Fruit fly (Drosophila melanogaster) whole organism, embryonic: ENCODE measurements around the gene CG5180.
A peak's percentile ranks its signal among the peaks of the same experiment; 100 is the strongest.

Source experiments
- Awh ChIP-seq: fragments of 200-800 bp; sonication (Bioruptor generic); IDR thresholded peaks from 2 replicates; pipeline ENCODE4, ENCODE4 v1.3.6; 2022; ENCODE audit warnings: missing biosample characterization, missing genetic modification characterization
- Bteb2 ChIP-seq: fragments of 200-800 bp; sonication (Bioruptor generic); optimal IDR thresholded peaks from 2 replicates; lab custom pipeline; 2016; ENCODE audit warnings: missing biosample characterization, missing genetic modification characterization
- CG10979 ChIP-seq: fragments of 200-800 bp; sonication (Bioruptor generic); optimal IDR thresholded peaks from 2 replicates; lab custom pipeline; 2018; ENCODE audit warnings: missing biosample characterization, mild to moderate bottlenecking, missing genetic modification characterization, moderate library complexity
- CG11398 ChIP-seq: fragments of 200-800 bp; sonication (Bioruptor generic); optimal IDR thresholded peaks from 2 replicates; lab custom pipeline; 2016; ENCODE audit warnings: missing biosample characterization, missing genetic modification characterization
- CG13894 ChIP-seq: fragments of 200-800 bp; sonication (Bioruptor generic); optimal IDR thresholded peaks from 3 replicates; lab custom pipeline; 2018; ENCODE audit warnings: missing biosample characterization, mild to moderate bottlenecking, missing genetic modification characterization, moderate library complexity
- CG15011 ChIP-seq: fragments of 200-800 bp; sonication (Bioruptor generic); optimal IDR thresholded peaks from 3 replicates; lab custom pipeline; 2018; ENCODE audit warnings: missing biosample characterization, mild to moderate bottlenecking, missing genetic modification characterization
- CG17912 ChIP-seq: fragments of 200-800 bp; sonication (Bioruptor generic); optimal IDR thresholded peaks from 2 replicates; lab custom pipeline; 2018; ENCODE audit warnings: missing biosample characterization, mild to moderate bottlenecking, missing genetic modification characterization
- CG18476 ChIP-seq: fragments of 200-800 bp; sonication (Bioruptor generic); optimal IDR thresholded peaks from 2 replicates; lab custom pipeline; 2016; ENCODE audit warnings: missing biosample characterization, mild to moderate bottlenecking, missing genetic modification characterization
- CG18599 ChIP-seq: fragments of 200-800 bp; sonication (Bioruptor generic); optimal IDR thresholded peaks from 3 replicates; lab custom pipeline; 2017; ENCODE audit warnings: missing biosample characterization, missing genetic modification characterization, mild to moderate bottlenecking, moderate library complexity, missing genetic modification reagents
- CG18619 ChIP-seq: fragments of 200-800 bp; sonication (Bioruptor generic); optimal IDR thresholded peaks from 3 replicates; lab custom pipeline; 2017; ENCODE audit warnings: missing biosample characterization, mild to moderate bottlenecking, missing genetic modification characterization
- CG18764 ChIP-seq: fragments of 200-800 bp; sonication (Bioruptor generic); optimal IDR thresholded peaks from 3 replicates; lab custom pipeline; 2016; ENCODE audit warnings: missing biosample characterization, missing genetic modification characterization
- CG2116 ChIP-seq: fragments of 200-800 bp; sonication (Bioruptor generic); optimal IDR thresholded peaks from 3 replicates; lab custom pipeline; 2018; ENCODE audit warnings: missing biosample characterization, mild to moderate bottlenecking, missing genetic modification characterization
- CG32772 ChIP-seq: fragments of 200-800 bp; sonication (Bioruptor generic); IDR thresholded peaks from 2 replicates; pipeline ENCODE4 v1.3.6; 2022; ENCODE audit warnings: missing biosample characterization, missing genetic modification characterization
- CG4707 ChIP-seq: fragments of 200-800 bp; sonication (Bioruptor generic); optimal IDR thresholded peaks from 2 replicates; lab custom pipeline; 2018; ENCODE audit warnings: missing biosample characterization, mild to moderate bottlenecking, missing genetic modification characterization, moderate library complexity
- CG6272 ChIP-seq: fragments of 200-800 bp; sonication (Bioruptor generic); IDR thresholded peaks from 2 replicates; pipeline ENCODE4 v1.3.6; 2022; ENCODE audit warnings: missing biosample characterization, missing genetic modification characterization
- CG7786 ChIP-seq: fragments of 200-800 bp; sonication (Bioruptor generic); optimal IDR thresholded peaks from 2 replicates; lab custom pipeline; 2016; ENCODE audit warnings: missing biosample characterization, missing genetic modification characterization
- CG7987 ChIP-seq: fragments of 200-800 bp; sonication (Bioruptor generic); optimal IDR thresholded peaks from 2 replicates; lab custom pipeline; 2018; ENCODE audit warnings: missing biosample characterization, mild to moderate bottlenecking, missing genetic modification characterization, moderate library complexity
- CG8388 ChIP-seq: fragments of 200-800 bp; sonication (Bioruptor generic); optimal IDR thresholded peaks from 2 replicates; lab custom pipeline; 2019; ENCODE audit warnings: missing biosample characterization, mild to moderate bottlenecking, missing genetic modification characterization, moderate library complexity
- CG9437 ChIP-seq: fragments of 200-800 bp; sonication (Bioruptor generic); optimal IDR thresholded peaks from 2 replicates; lab custom pipeline; 2018; ENCODE audit warnings: missing biosample characterization, mild to moderate bottlenecking, missing genetic modification characterization
- CG9876 ChIP-seq: fragments of 200-800 bp; sonication (Bioruptor generic); optimal IDR thresholded peaks from 2 replicates; lab custom pipeline; 2016; ENCODE audit warnings: missing biosample characterization, missing genetic modification characterization
- CHES-1-like ChIP-seq: fragments of 200-800 bp; sonication (Bioruptor generic); optimal IDR thresholded peaks from 2 replicates; lab custom pipeline; 2016; ENCODE audit warnings: missing biosample characterization, missing genetic modification characterization
- CkIIα-i1 ChIP-seq: fragments of 200-800 bp; sonication (Bioruptor generic); IDR thresholded peaks from 2 replicates; pipeline ENCODE4 v1.3.6; 2022; ENCODE audit warnings: missing biosample characterization, missing genetic modification characterization
- D ChIP-seq, 2 experiments: fragments of 200-800 bp in 1 of 2; fragments of >200 bp in 1 of 2; sonication (Bioruptor generic) in 1 of 2; optimal IDR thresholded peaks; 2 replicates in 1 of 2; 3 replicates in 1 of 2; lab custom pipeline; 2017; ENCODE audit warnings: mild to moderate bottlenecking in 1 of 2, missing biosample characterization in 1 of 2, missing genetic modification characterization in 1 of 2, missing genetic modification reagents in 1 of 2
- Dbx ChIP-seq: fragments of 200-800 bp; sonication (Bioruptor generic); IDR thresholded peaks from 3 replicates; pipeline ENCODE4 v1.3.6; 2022; ENCODE audit warnings: missing biosample characterization, missing genetic modification characterization
- Dip3 ChIP-seq: fragments of 200-800 bp; sonication (Bioruptor generic); optimal IDR thresholded peaks from 3 replicates; lab custom pipeline; 2016; ENCODE audit warnings: missing biosample characterization, missing genetic modification characterization
- Ets97D ChIP-seq: fragments of 200-800 bp; sonication (Bioruptor generic); optimal IDR thresholded peaks from 3 replicates; lab custom pipeline; 2016; ENCODE audit warnings: missing biosample characterization, missing genetic modification characterization
- GATAe ChIP-seq: fragments of 200-800 bp; sonication (Bioruptor generic); conservative IDR thresholded peaks from 2 replicates; pipeline ENCODE4 v1.3.6; 2022; ENCODE audit warnings: missing biosample characterization, missing genetic modification characterization
- H2.0 ChIP-seq: fragments of 200-800 bp; sonication (Bioruptor generic); IDR thresholded peaks from 2 replicates; pipeline ENCODE4 v1.3.6; 2022; ENCODE audit warnings: missing biosample characterization, missing genetic modification characterization
- Lpt ChIP-seq: fragments of >200 bp; optimal IDR thresholded peaks from 2 replicates; lab custom pipeline; 2018; ENCODE audit warnings: missing biosample characterization, missing genetic modification characterization
- MTF-1 ChIP-seq: fragments of 200-800 bp; sonication (Bioruptor generic); optimal IDR thresholded peaks from 2 replicates; lab custom pipeline; 2018; ENCODE audit warnings: missing biosample characterization, mild to moderate bottlenecking, missing genetic modification characterization, borderline replicate concordance
- Meics ChIP-seq: fragments of 200-800 bp; sonication (Bioruptor generic); optimal IDR thresholded peaks from 2 replicates; lab custom pipeline; 2017; ENCODE audit warnings: missing biosample characterization, mild to moderate bottlenecking, missing genetic modification characterization
- Oaz ChIP-seq: fragments of 200-800 bp; sonication (Bioruptor generic); IDR thresholded peaks from 2 replicates; pipeline ENCODE4 v1.3.6; 2022; ENCODE audit warnings: missing biosample characterization, missing genetic modification characterization
- Ptx1 ChIP-seq: fragments of 200-800 bp; sonication (Bioruptor generic); IDR thresholded peaks from 2 replicates; pipeline ENCODE4 v1.3.6; 2022; ENCODE audit warnings: missing biosample characterization, missing genetic modification characterization
- Usf ChIP-seq: fragments of 200-800 bp; sonication (Bioruptor generic); optimal IDR thresholded peaks from 2 replicates; lab custom pipeline; 2017; ENCODE audit warnings: missing genotype, missing biosample characterization, missing genetic modification characterization
- Xrp1 ChIP-seq: fragments of 200-800 bp; sonication (Bioruptor generic); IDR thresholded peaks from 2 replicates; pipeline ENCODE4 v1.3.6; 2022; ENCODE audit warnings: missing biosample characterization, missing genetic modification characterization
- ara ChIP-seq: fragments of 200-800 bp; sonication (Bioruptor generic); IDR thresholded peaks from 2 replicates; pipeline ENCODE4 v1.3.6; 2022; ENCODE audit warnings: missing biosample characterization, missing genetic modification characterization
- az2 ChIP-seq: fragments of 200-800 bp; sonication (Bioruptor generic); optimal IDR thresholded peaks from 3 replicates; lab custom pipeline; 2016; ENCODE audit warnings: missing biosample characterization, missing genetic modification characterization
- bab2 ChIP-seq: fragments of 200-800 bp; sonication (Bioruptor generic); optimal IDR thresholded peaks from 2 replicates; lab custom pipeline; 2016; ENCODE audit warnings: missing biosample characterization, missing genetic modification characterization
- bowl ChIP-seq: fragments of 200-800 bp; sonication (Bioruptor generic); IDR thresholded peaks from 2 replicates; pipeline ENCODE4 v1.3.6; 2022; ENCODE audit warnings: missing biosample characterization, missing genetic modification characterization
- corto ChIP-seq: fragments of 200-800 bp; sonication (Bioruptor generic); optimal IDR thresholded peaks from 2 replicates; lab custom pipeline; 2016; ENCODE audit warnings: missing biosample characterization, mild to moderate bottlenecking, missing genetic modification characterization, moderate library complexity
- dysf ChIP-seq: fragments of 200-800 bp; sonication (Bioruptor generic); IDR thresholded peaks from 3 replicates; pipeline ENCODE4 v1.3.6; 2022; ENCODE audit warnings: missing biosample characterization, missing genetic modification characterization
- emc ChIP-seq: fragments of 200-800 bp; sonication (Bioruptor generic); optimal IDR thresholded peaks from 2 replicates; lab custom pipeline; 2016; ENCODE audit warnings: missing biosample characterization, missing genetic modification characterization
- fd64A ChIP-seq: fragments of 200-800 bp; sonication (Bioruptor generic); optimal IDR thresholded peaks from 3 replicates; lab custom pipeline; 2018; ENCODE audit warnings: missing biosample characterization, mild to moderate bottlenecking, missing genetic modification characterization
- gt ChIP-seq: fragments of 200-800 bp; sonication (Bioruptor generic); IDR thresholded peaks from 2 replicates; pipeline ENCODE4 v1.3.6; 2022; ENCODE audit warnings: missing biosample characterization, missing genetic modification characterization
- h ChIP-seq: fragments of >200 bp; optimal IDR thresholded peaks from 2 replicates; lab custom pipeline; 2017
- inv ChIP-seq: fragments of 200-800 bp; sonication (Bioruptor generic); IDR thresholded peaks from 2 replicates; pipeline ENCODE4 v1.3.6; 2022; ENCODE audit warnings: missing biosample characterization, missing genetic modification characterization; ENCODE audit not compliant: partially characterized antibody
- jigr1 ChIP-seq: fragments of 200-800 bp; sonication (Bioruptor generic); IDR thresholded peaks from 3 replicates; pipeline ENCODE4 v1.3.6; 2022; ENCODE audit warnings: missing biosample characterization, missing genetic modification characterization
- luna ChIP-seq: fragments of 200-800 bp; sonication (Bioruptor generic); optimal IDR thresholded peaks from 2 replicates; lab custom pipeline; 2016; ENCODE audit warnings: missing biosample characterization, missing genetic modification characterization
- pfk ChIP-seq: fragments of 200-800 bp; sonication (Bioruptor generic); optimal IDR thresholded peaks from 2 replicates; lab custom pipeline; 2018; ENCODE audit warnings: missing biosample characterization, mild to moderate bottlenecking, missing genetic modification characterization, moderate library complexity
- sens ChIP-seq: fragments of 200-800 bp; sonication (Bioruptor generic); peaks from one replicate; lab custom pipeline; 2016; ENCODE audit warnings: missing biosample characterization, missing genetic modification characterization
- shn ChIP-seq: fragments of 200-800 bp; sonication (Bioruptor generic); optimal IDR thresholded peaks from 3 replicates; lab custom pipeline; 2016; ENCODE audit warnings: missing biosample characterization, missing genetic modification characterization
- tgo ChIP-seq: fragments of 200-800 bp; sonication (Bioruptor generic); IDR thresholded peaks from 3 replicates; pipeline ENCODE4 v1.3.6; 2022; ENCODE audit warnings: missing biosample characterization, missing genetic modification characterization

The CG5180 gene

dm6 chr3R:20588480-20588785, 30.7 kb downstream of the CG5180 start, which contains the start of gene Srp72 (continued):
- TF ChIP-seq dysf (GFP tag; lab: Robert Waterston, UW), result no peak
- no peak for TF ChIP-seq Lpt (GFP tag; lab: Kevin White, UChicago)
- no peak for TF ChIP-seq inv (GFP tag; lab: Robert Waterston, UW)
- TF ChIP-seq sens (GFP tag; lab: Kevin White, UChicago), result peak; percentile 82
- TF ChIP-seq jigr1 (GFP tag; lab: Robert Waterston, UW), result peak; percentile 52; the same call in 1 of the 3 replicates
- TF ChIP-seq CG13894 (tag; lab: Kevin White, UChicago), result no peak
- no peak for TF ChIP-seq fd64A
- no peak for TF ChIP-seq CG4707 (GFP tag; lab: Kevin White, UChicago)
- no peak for TF ChIP-seq CHES-1-like (GFP tag; lab: Kevin White, UChicago)
- no peak for TF ChIP-seq CG9876 (GFP tag; lab: Kevin White, UChicago)
- TF ChIP-seq Dbx, result peak; percentile 54; the same call in 2 of the 3 replicates
- TF ChIP-seq CG9437 (GFP tag; lab: Kevin White, UChicago), result peak; percentile 84
- peak; percentile 27; the same call in 1 of the 3 replicates for TF ChIP-seq tgo (GFP tag; lab: Robert Waterston, UW)
- TF ChIP-seq Usf (GFP tag; lab: Kevin White, UChicago), result no peak
- TF ChIP-seq ara, result 0 out of 2 replicates have a peak, but pooled peaks have one; percentile 7
- no peak for TF ChIP-seq CG7786 (GFP tag; lab: Kevin White, UChicago)
- TF ChIP-seq Bteb2 (GFP tag; lab: Kevin White, UChicago), result no peak
- no peak for TF ChIP-seq D (optimal IDR thresholded peaks at IDR 0.05; lab: Kevin White, UChicago)
- TF ChIP-seq D (GFP tag; optimal IDR thresholded peaks at IDR 0.05; lab: Kevin White, UChicago), result peak; percentile 5
- TF ChIP-seq H2.0 (GFP tag; lab: Robert Waterston, UW), result no peak
- no peak for TF ChIP-seq Awh (GFP tag; lab: Robert Waterston, UW)
- TF ChIP-seq CG11398, result no peak
- TF ChIP-seq bab2 (GFP tag; lab: Kevin White, UChicago), result peak; percentile 20
- no peak for TF ChIP-seq bowl (GFP tag; lab: Robert Waterston, UW)
- TF ChIP-seq Ptx1, result peak; percentile 42; the same call in 1 of the 2 replicates
- TF ChIP-seq az2 (GFP tag; lab: Kevin White, UChicago), result peak; percentile 36
- TF ChIP-seq emc (GFP tag; lab: Kevin White, UChicago), result no peak
- TF ChIP-seq Oaz (GFP tag; lab: Robert Waterston, UW), result no peak
- no peak for TF ChIP-seq MTF-1 (GFP tag; lab: Kevin White, UChicago)
- no peak for TF ChIP-seq CG7987 (GFP tag; lab: Kevin White, UChicago)
- TF ChIP-seq Xrp1 (GFP tag; lab: Robert Waterston, UW), result peak; percentile 41; the same call in 1 of the 2 replicates
- TF ChIP-seq CG2116 (GFP tag; lab: Kevin White, UChicago), result peak; percentile 18
- TF ChIP-seq CG18599, result peak; percentile 48
- TF ChIP-seq CG17912, result no peak
- TF ChIP-seq CG6272 (GFP tag; lab: Robert Waterston, UW), result no peak
- no peak for TF ChIP-seq h (lab: Kevin White, UChicago)
- TF ChIP-seq CG32772, result 0 out of 2 replicates have a peak, but pooled peaks have one; percentile 30
- TF ChIP-seq Ets97D (GFP tag; lab: Kevin White, UChicago), result no peak
- no peak for TF ChIP-seq luna
- TF ChIP-seq CG10979, result peak; percentile 11
- no peak for TF ChIP-seq CkIIα-i1 (GFP tag; lab: Robert Waterston, UW)
- TF ChIP-seq Meics, result peak; percentile 55
- TF ChIP-seq CG18476, result peak; percentile 65
- no peak for TF ChIP-seq shn (GFP tag; lab: Kevin White, UChicago)
- TF ChIP-seq CG18619, result no peak
- TF ChIP-seq CG15011 (GFP tag; lab: Kevin White, UChicago), result peak; percentile 34
- TF ChIP-seq CG8388 (GFP tag; lab: Kevin White, UChicago), result peak; percentile 42
- peak; percentile 53 for TF ChIP-seq CG18764 (GFP tag; lab: Kevin White, UChicago)
- peak; percentile 25 for TF ChIP-seq Dip3 (GFP tag; lab: Kevin White, UChicago)
- no peak for TF ChIP-seq corto
- no peak for TF ChIP-seq GATAe (GFP tag; lab: Robert Waterston, UW)
- TF ChIP-seq gt, result no peak
- TF ChIP-seq pfk (GFP tag; lab: Kevin White, UChicago), result no peak
